Worm (Caenorhabditis elegans) whole organism, mixed stage, embryonic: ENCODE results near the gene rip-1.
A peak's percentile ranks its signal among the peaks of the same experiment; 100 is the strongest.

ENCODE experiments used
- M03D4.4 ChIP-seq: sonication (generic microtip); optimal IDR thresholded peaks from 2 replicates; lab custom pipeline; 2017; ENCODE audit warnings: mild to moderate bottlenecking, missing genetic modification characterization, missing compliant biosample characterization
- bed-3 ChIP-seq: fragments of 200-800 bp; sonication (Bioruptor generic); optimal IDR thresholded peaks from 3 replicates; lab custom pipeline; 2018; ENCODE audit warnings: mild to moderate bottlenecking, missing genetic modification characterization, moderate library complexity, missing compliant biosample characterization
- blmp-1 ChIP-seq: fragments of 150-350 bp; optimal IDR thresholded peaks from 2 replicates; lab custom pipeline; 2014; ENCODE audit warnings: missing biosample characterization, missing genetic modification characterization
- ceh-39 ChIP-seq: fragments of 150-350 bp; optimal IDR thresholded peaks from 2 replicates; lab custom pipeline; 2014; ENCODE audit warnings: missing biosample characterization, missing genetic modification characterization
- ceh-43 ChIP-seq: fragments of 200-800 bp; sonication (Bioruptor generic); optimal IDR thresholded peaks from 2 replicates; lab custom pipeline; 2018; ENCODE audit warnings: mild to moderate bottlenecking, missing genetic modification characterization, moderate library complexity, missing compliant biosample characterization
- ceh-83 ChIP-seq: fragments of 200-800 bp; sonication (Bioruptor generic); optimal IDR thresholded peaks from 2 replicates; lab custom pipeline; 2018; ENCODE audit warnings: mild to moderate bottlenecking, missing genetic modification characterization, missing compliant biosample characterization
- ces-1 ChIP-seq: fragments of 150-350 bp; optimal IDR thresholded peaks from 2 replicates; lab custom pipeline; 2014; ENCODE audit warnings: missing biosample characterization, missing genetic modification reagents, missing genetic modification characterization
- cnd-1 ChIP-seq: fragments of 200-800 bp; sonication (Bioruptor generic); optimal IDR thresholded peaks from 2 replicates; lab custom pipeline; 2018; ENCODE audit warnings: mild to moderate bottlenecking, missing genetic modification characterization, missing compliant biosample characterization
- drap-1 ChIP-seq: fragments of 200-800 bp; sonication (Bioruptor generic); optimal IDR thresholded peaks from 3 replicates; lab custom pipeline; 2018; ENCODE audit warnings: mild to moderate bottlenecking, missing genetic modification characterization, missing compliant biosample characterization
- elt-1 ChIP-seq: sonication (generic microtip); optimal IDR thresholded peaks from 2 replicates; lab custom pipeline; 2017; ENCODE audit warnings: missing genetic modification characterization, mild to moderate bottlenecking, missing compliant biosample characterization, antibody characterized with exemption, moderate library complexity, borderline replicate concordance; ENCODE audit not compliant: insufficient read depth
- elt-3 ChIP-seq: fragments of 150-350 bp; optimal IDR thresholded peaks from 2 replicates; lab custom pipeline; 2014; ENCODE audit warnings: missing biosample characterization, missing genetic modification characterization
- flh-1 ChIP-seq: fragments of 200-800 bp; sonication (Bioruptor generic); optimal IDR thresholded peaks from 2 replicates; lab custom pipeline; 2018; ENCODE audit warnings: mild to moderate bottlenecking, missing genetic modification characterization, moderate library complexity, missing compliant biosample characterization
- ham-2 ChIP-seq: fragments of 200-800 bp; sonication (Bioruptor generic); optimal IDR thresholded peaks from 2 replicates; lab custom pipeline; 2018; ENCODE audit warnings: mild to moderate bottlenecking, missing genetic modification characterization, missing compliant biosample characterization
- hlh-1 ChIP-seq: fragments of 150-350 bp; optimal IDR thresholded peaks from 2 replicates; lab custom pipeline; 2014; ENCODE audit warnings: missing biosample characterization, missing genetic modification reagents, missing genetic modification characterization
- lin-13 ChIP-seq: fragments of 150-350 bp; optimal IDR thresholded peaks from 2 replicates; lab custom pipeline; 2014; ENCODE audit warnings: missing biosample characterization, missing genetic modification characterization
- lin-32 ChIP-seq: fragments of 200-800 bp; sonication (Bioruptor generic); optimal IDR thresholded peaks from 2 replicates; lab custom pipeline; 2018; ENCODE audit warnings: mild to moderate bottlenecking, missing genetic modification characterization, missing compliant biosample characterization
- lsy-2 ChIP-seq: fragments of 150-350 bp; optimal IDR thresholded peaks from 2 replicates; lab custom pipeline; 2014; ENCODE audit warnings: missing biosample characterization, missing genetic modification characterization
- mab-5 ChIP-seq: fragments of 150-350 bp; optimal IDR thresholded peaks from 2 replicates; lab custom pipeline; 2014; ENCODE audit warnings: missing biosample characterization, missing genetic modification characterization
- mep-1 ChIP-seq: fragments of 150-350 bp; optimal IDR thresholded peaks from 2 replicates; lab custom pipeline; 2017; ENCODE audit warnings: missing biosample characterization, missing genetic modification reagents, missing genetic modification characterization, inconsistent platforms
- mls-2 ChIP-seq: sonication (generic microtip); optimal IDR thresholded peaks from 2 replicates; lab custom pipeline; 2016; ENCODE audit warnings: mild to moderate bottlenecking, missing genetic modification characterization, moderate library complexity, missing compliant biosample characterization
- nhr-12 ChIP-seq: fragments of 150-350 bp; optimal IDR thresholded peaks from 2 replicates; lab custom pipeline; 2014; ENCODE audit warnings: missing biosample characterization, missing genetic modification characterization
- nhr-2 ChIP-seq: fragments of 150-350 bp; optimal IDR thresholded peaks from 2 replicates; lab custom pipeline; 2014; ENCODE audit warnings: missing biosample characterization, missing genetic modification characterization
- nhr-237 ChIP-seq: fragments of 150-350 bp; optimal IDR thresholded peaks from 2 replicates; lab custom pipeline; 2014; ENCODE audit warnings: missing biosample characterization, missing genetic modification characterization
- nhr-28 ChIP-seq: fragments of 150-350 bp; optimal IDR thresholded peaks from 2 replicates; lab custom pipeline; 2014; ENCODE audit warnings: missing biosample characterization, missing genetic modification characterization
- nhr-76 ChIP-seq: sonication (generic microtip); optimal IDR thresholded peaks from 2 replicates; lab custom pipeline; 2017; ENCODE audit warnings: missing biosample characterization, missing genetic modification characterization
- pha-4 ChIP-seq: fragments of 150-350 bp; optimal IDR thresholded peaks from 2 replicates; lab custom pipeline; 2018; ENCODE audit warnings: missing biosample characterization, missing genetic modification reagents, missing genetic modification characterization
- snpc-4 ChIP-seq: fragments of 150-350 bp; optimal IDR thresholded peaks from 2 replicates; lab custom pipeline; 2014; ENCODE audit warnings: missing biosample characterization, missing genetic modification characterization
- sptf-1 ChIP-seq: sonication (generic microtip); optimal IDR thresholded peaks from 2 replicates; lab custom pipeline; 2017; ENCODE audit warnings: mild to moderate bottlenecking, missing genetic modification characterization, moderate library complexity, missing compliant biosample characterization
- unc-120 ChIP-seq: sonication (generic microtip); optimal IDR thresholded peaks from 2 replicates; lab custom pipeline; 2017; ENCODE audit warnings: missing genetic modification characterization, missing compliant biosample characterization; ENCODE audit not compliant: poor library complexity, severe bottlenecking
- unc-39 ChIP-seq: fragments of 150-350 bp; optimal IDR thresholded peaks from 2 replicates; lab custom pipeline; 2014; ENCODE audit warnings: missing biosample characterization, missing genetic modification characterization
- unc-62 ChIP-seq: fragments of 150-350 bp; optimal IDR thresholded peaks from 2 replicates; lab custom pipeline; 2014; ENCODE audit warnings: missing biosample characterization, missing genetic modification reagents, missing genetic modification characterization
- zip-8 ChIP-seq: fragments of 150-350 bp; optimal IDR thresholded peaks from 2 replicates; lab custom pipeline; 2014; ENCODE audit warnings: missing biosample characterization, missing genetic modification characterization
- ztf-11 ChIP-seq: fragments of 150-350 bp; optimal IDR thresholded peaks from 2 replicates; lab custom pipeline; 2014; ENCODE audit warnings: missing biosample characterization, missing genetic modification characterization

Gene rip-1

DNA sequence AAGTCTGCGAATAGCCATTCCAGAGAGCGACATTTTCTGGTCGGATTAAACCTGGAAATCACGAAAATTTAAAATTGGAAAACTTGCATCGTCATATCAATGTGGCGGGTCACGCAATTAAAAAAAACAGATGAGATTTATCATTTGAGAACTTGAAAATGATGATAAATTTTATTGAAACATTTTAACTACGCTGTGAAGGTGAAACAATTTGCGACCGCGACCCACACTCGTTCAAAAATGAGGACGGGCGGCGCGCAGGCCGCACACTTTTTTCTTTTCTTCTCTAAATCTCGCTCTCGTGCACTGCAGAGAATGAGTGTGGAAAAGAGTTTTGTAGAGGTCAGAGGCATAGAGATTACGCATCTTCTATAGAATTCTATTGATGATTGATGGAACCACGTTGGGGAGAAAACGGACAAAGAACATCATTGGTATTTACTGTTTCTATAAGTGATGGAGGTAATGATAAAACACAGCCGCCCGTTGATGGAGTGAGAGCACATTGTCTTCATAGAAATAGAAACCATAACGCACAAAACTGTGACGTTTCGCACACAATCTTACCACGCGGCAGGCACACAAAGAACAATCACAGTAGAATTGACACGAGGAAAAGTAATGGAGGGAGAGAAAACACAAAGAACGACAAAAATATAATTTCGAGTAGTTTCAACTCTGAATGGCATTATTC is 41.8 kb downstream of the rip-1 start, which contains the start of gene cts-1:
TSS of gene cts-1 (minus strand) at position 51 of the 694 bp plus-strand sequence.
- TF ChIP-seq sptf-1 (tag; lab: Kevin White, UChicago) (peak; percentile 40), nhr-12 (no peak), unc-39 (no peak), blmp-1 (tag; lab: Kevin White, UChicago) (no peak), ztf-11 (tag; lab: Kevin White, UChicago) (no peak), M03D4.4 (tag; lab: Kevin White, UChicago) (peak; percentile 42), ham-2 (no peak), nhr-28 (tag; lab: Kevin White, UChicago) (no peak), ces-1 (GFP tag; lab: Kevin White, UChicago) (peak; percentile 23), lsy-2 (peak; percentile 76), nhr-76 (tag; lab: Kevin White, UChicago) (no peak), mep-1 (tag; lab: Kevin White, UChicago) (peak; percentile 49), nhr-237 (tag; lab: Kevin White, UChicago) (peak; percentile 46), nhr-2 (tag; lab: Kevin White, UChicago) (no peak), hlh-1 (peak; percentile 23), unc-62 (GFP tag; lab: Kevin White, UChicago) (peak; percentile 53), unc-120 (tag; lab: Kevin White, UChicago) (peak; percentile 58), flh-1 (GFP tag; lab: Kevin White, UChicago) (no peak), elt-1 (tag; lab: Kevin White, UChicago) (no peak), lin-13 (tag; lab: Kevin White, UChicago) (peak; percentile 2)
- TF ChIP-seq, all 35 proteins: peak for 10

ce11 chrIII:10215882-10216281 is 42.7 kb downstream of the rip-1 start:
- TF ChIP-seq ham-2 = no peak

DNA sequence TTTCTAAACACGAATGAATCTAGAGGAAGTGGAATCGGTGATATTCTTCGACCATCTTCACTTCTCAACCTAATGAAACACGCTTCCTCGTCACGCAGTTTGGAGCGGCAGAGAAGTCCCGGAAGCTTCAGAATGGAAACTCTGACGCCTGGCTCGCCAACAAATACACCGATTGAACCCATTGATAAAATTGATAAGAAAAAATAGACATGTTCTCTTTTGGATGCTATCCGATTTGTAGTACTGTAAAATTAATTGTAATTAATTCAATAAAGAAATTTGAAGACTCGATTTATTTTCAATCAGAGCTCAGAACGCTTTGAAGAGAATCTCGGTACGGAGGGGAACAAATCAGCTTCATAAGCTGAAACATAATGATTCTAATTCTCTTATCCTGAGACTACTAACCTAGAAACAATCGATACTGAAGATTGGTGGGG is 44.0 kb downstream of the rip-1 start:
- TF ChIP-seq nhr-2 (tag; lab: Kevin White, UChicago) (no peak), nhr-28 (tag; lab: Kevin White, UChicago) (no peak), zip-8 (tag; lab: Kevin White, UChicago) (no peak), ces-1 (GFP tag; lab: Kevin White, UChicago) (no peak), flh-1 (GFP tag; lab: Kevin White, UChicago) (no peak), lin-32 (GFP tag; lab: Kevin White, UChicago) (no peak), elt-3 (tag; lab: Kevin White, UChicago) (no peak), ztf-11 (tag; lab: Kevin White, UChicago) (no peak), hlh-1 (no peak), ceh-39 (no peak), bed-3 (GFP tag; lab: Kevin White, UChicago) (no peak), mab-5 (no peak), ham-2 (no peak), lin-13 (tag; lab: Kevin White, UChicago) (no peak), blmp-1 (tag; lab: Kevin White, UChicago) (no peak), snpc-4 (tag; lab: Kevin White, UChicago) (no peak), unc-62 (GFP tag; lab: Kevin White, UChicago) (no peak), ceh-83 (GFP tag; lab: Kevin White, UChicago) (no peak), cnd-1 (tag; lab: Kevin White, UChicago) (no peak)
- TF ChIP-seq, all 35 proteins: peak for 0

DNA sequence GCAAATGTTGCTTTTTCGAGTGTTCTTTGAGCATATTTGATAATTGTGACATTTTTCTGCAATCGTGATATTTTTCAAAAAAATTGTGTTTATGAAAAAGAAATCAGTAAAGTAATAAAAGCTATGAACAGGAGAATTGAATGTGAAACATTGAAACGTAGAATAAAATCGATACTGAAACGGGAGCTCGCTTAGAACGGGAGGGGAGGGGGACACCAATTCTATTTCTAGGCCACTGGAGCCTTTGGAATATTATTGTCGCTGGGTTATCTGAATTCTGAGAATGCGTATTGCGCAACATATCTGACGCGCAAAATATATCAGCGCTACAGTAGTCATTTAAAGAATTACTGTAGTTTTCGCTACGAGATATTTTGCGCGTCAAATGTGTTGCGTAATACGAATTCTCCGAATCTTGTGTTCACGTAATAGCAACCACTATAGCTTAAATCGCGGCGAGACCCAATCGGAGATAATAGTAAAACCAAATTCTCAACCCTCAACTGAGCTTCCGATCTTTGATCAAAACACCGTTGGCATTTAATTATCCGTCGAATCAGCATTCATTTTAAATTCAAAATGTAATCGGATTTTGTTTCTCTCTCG is 46.5 kb downstream of the rip-1 start, which contains the start of the genes blos-1 and best-18:
TSS of gene blos-1 (minus strand) at position 58 of the 606 bp plus-strand sequence.
TSS of gene best-18 (plus strand) at position 508 of the 606 bp plus-strand sequence.
- TF ChIP-seq pha-4 = no peak
- peak; percentile 9 for TF ChIP-seq ces-1 (GFP tag; lab: Kevin White, UChicago)
- TF ChIP-seq zip-8 (tag; lab: Kevin White, UChicago) = peak; percentile 98
- peak; percentile 2 for TF ChIP-seq lsy-2

- TF ChIP-seq drap-1 (GFP tag; lab: Kevin White, UChicago) (no peak), unc-39 (no peak), ceh-43 (GFP tag; lab: Kevin White, UChicago) (no peak), lsy-2 (no peak), nhr-237 (tag; lab: Kevin White, UChicago) (no peak), pha-4 (no peak), flh-1 (GFP tag; lab: Kevin White, UChicago) (no peak), elt-1 (tag; lab: Kevin White, UChicago) (no peak), mls-2 (no peak), mep-1 (tag; lab: Kevin White, UChicago) (no peak), ztf-11 (tag; lab: Kevin White, UChicago) (no peak), cnd-1 (tag; lab: Kevin White, UChicago) (no peak), ces-1 (GFP tag; lab: Kevin White, UChicago) (no peak), zip-8 (tag; lab: Kevin White, UChicago) (no peak), blmp-1 (tag; lab: Kevin White, UChicago) (no peak), M03D4.4 (tag; lab: Kevin White, UChicago) (no peak), bed-3 (GFP tag; lab: Kevin White, UChicago) (no peak)
Measured at ce11 chrIII:10209703-10210102, 48.8 kb downstream of the rip-1 start, which contains the start of gene T20G5.9. Gene T20G5.9 (plus strand): TSS chrIII:10209840.
